Worm (Caenorhabditis elegans) whole organism, young adult: ENCODE results near the gene C37H5.5.
A peak's percentile ranks its signal among the peaks of the same experiment; 100 is the strongest.

ENCODE experiments used
- B0019.2 ChIP-seq: fragments of 200-800 bp; sonication (Bioruptor generic); conservative IDR thresholded peaks from 2 replicates; pipeline ENCODE4 v1.3.6; 2022; ENCODE audit warnings: missing genetic modification reagents, missing genetic modification characterization, missing compliant biosample characterization
- D2030.7 ChIP-seq: fragments of 200-800 bp; sonication (Bioruptor generic); IDR thresholded peaks from 2 replicates; pipeline ENCODE4 v1.3.6; 2022; ENCODE audit warnings: missing genetic modification reagents, missing genetic modification characterization, missing compliant biosample characterization
- F10E7.11 ChIP-seq: sonication (generic microtip); optimal IDR thresholded peaks from 2 replicates; lab custom pipeline; 2017; ENCODE audit warnings: mild to moderate bottlenecking, missing genetic modification characterization, moderate library complexity, missing compliant biosample characterization
- F23B12.7 ChIP-seq: sonication (generic microtip); optimal IDR thresholded peaks from 2 replicates; lab custom pipeline; 2017; ENCODE audit warnings: missing genetic modification characterization, mild to moderate bottlenecking, missing compliant biosample characterization, antibody characterized with exemption, moderate library complexity; ENCODE audit not compliant: insufficient read depth
- F33H1.4 ChIP-seq: fragments of 200-800 bp; sonication (Bioruptor generic); IDR thresholded peaks from 2 replicates; pipeline ENCODE4 v1.3.6; 2022; ENCODE audit warnings: missing genetic modification reagents, missing genetic modification characterization, missing compliant biosample characterization
- F52B5.7 ChIP-seq: sonication (generic microtip); optimal IDR thresholded peaks from 2 replicates; lab custom pipeline; 2016; ENCODE audit warnings: mild to moderate bottlenecking, missing genetic modification characterization, missing compliant biosample characterization
- K12H6.12 ChIP-seq: fragments of 200-800 bp; sonication (Bioruptor generic); optimal IDR thresholded peaks from 2 replicates; lab custom pipeline; 2018; ENCODE audit warnings: mild to moderate bottlenecking, missing genetic modification characterization, missing compliant biosample characterization
- Y56A3A.18 ChIP-seq: fragments of 200-800 bp; sonication (Bioruptor generic); IDR thresholded peaks from 2 replicates; pipeline ENCODE4 v1.3.6; 2022; ENCODE audit warnings: missing genetic modification reagents, missing genetic modification characterization, missing compliant biosample characterization
- Y67H2A.10 ChIP-seq: fragments of 200-800 bp; sonication (Bioruptor generic); conservative IDR thresholded peaks from 2 replicates; pipeline ENCODE4 v1.3.6; 2022; ENCODE audit warnings: missing genetic modification reagents, missing genetic modification characterization, missing compliant biosample characterization
- ZK185.1 ChIP-seq: sonication (generic microtip); optimal IDR thresholded peaks from 2 replicates; lab custom pipeline; 2016; ENCODE audit warnings: mild to moderate bottlenecking, missing genetic modification characterization, missing compliant biosample characterization; ENCODE audit not compliant: poor library complexity, severe bottlenecking
- akir-1 ChIP-seq: fragments of 200-800 bp; sonication (Bioruptor generic); optimal IDR thresholded peaks from 2 replicates; lab custom pipeline; 2018; ENCODE audit warnings: mild to moderate bottlenecking, missing genetic modification characterization, moderate library complexity, missing compliant biosample characterization
- aptf-2 ChIP-seq: fragments of 200-800 bp; sonication (Bioruptor generic); conservative IDR thresholded peaks from 2 replicates; pipeline ENCODE4 v1.3.6; 2022; ENCODE audit warnings: missing genetic modification reagents, missing genetic modification characterization, missing compliant biosample characterization
- attf-3 ChIP-seq: fragments of 200-800 bp; sonication (Bioruptor generic); conservative IDR thresholded peaks from 2 replicates; pipeline ENCODE4 v1.3.6; 2022; ENCODE audit warnings: missing genetic modification reagents, missing genetic modification characterization, missing compliant biosample characterization
- bed-2 ChIP-seq: fragments of 200-800 bp; sonication (Bioruptor generic); IDR thresholded peaks from 2 replicates; pipeline ENCODE4 v1.3.6; 2022; ENCODE audit warnings: missing genetic modification reagents, missing genetic modification characterization, missing compliant biosample characterization
- ccch-3 ChIP-seq: fragments of 200-800 bp; sonication (Bioruptor generic); optimal IDR thresholded peaks from 2 replicates; lab custom pipeline; 2018; ENCODE audit warnings: mild to moderate bottlenecking, missing genetic modification characterization, missing compliant biosample characterization
- ceh-27 ChIP-seq: fragments of 200-800 bp; sonication (Bioruptor generic); optimal IDR thresholded peaks from 2 replicates; lab custom pipeline; 2018; ENCODE audit warnings: mild to moderate bottlenecking, missing genetic modification characterization, moderate library complexity, missing compliant biosample characterization
- ceh-58 ChIP-seq: fragments of 200-800 bp; sonication (Bioruptor generic); IDR thresholded peaks from 2 replicates; pipeline ENCODE4 v1.3.6; 2022; ENCODE audit warnings: missing genetic modification characterization, missing compliant biosample characterization
- ceh-79 ChIP-seq: sonication (generic microtip); optimal IDR thresholded peaks from 2 replicates; lab custom pipeline; 2017; ENCODE audit warnings: mild to moderate bottlenecking, missing genetic modification characterization, missing compliant biosample characterization
- ceh-91 ChIP-seq: fragments of 200-800 bp; sonication (Bioruptor generic); IDR thresholded peaks from 2 replicates; pipeline ENCODE4 v1.3.6; 2022; ENCODE audit warnings: missing genetic modification reagents, missing genetic modification characterization, missing compliant biosample characterization
- chd-7 ChIP-seq: sonication (generic microtip); optimal IDR thresholded peaks from 2 replicates; lab custom pipeline; 2016; ENCODE audit warnings: mild to moderate bottlenecking, missing genetic modification characterization, moderate library complexity, missing compliant biosample characterization
- die-1 ChIP-seq: sonication (generic microtip); optimal IDR thresholded peaks from 2 replicates; lab custom pipeline; 2016; ENCODE audit warnings: missing genotype, mild to moderate bottlenecking, missing genetic modification characterization, missing compliant biosample characterization
- dox-1 ChIP-seq: fragments of 200-800 bp; sonication (Bioruptor generic); IDR thresholded peaks from 2 replicates; pipeline ENCODE4 v1.3.6; 2022; ENCODE audit warnings: missing genetic modification reagents, missing genetic modification characterization, missing compliant biosample characterization
- egl-18 ChIP-seq: fragments of 200-800 bp; sonication (Bioruptor generic); IDR thresholded peaks from 2 replicates; pipeline ENCODE4 v1.3.6; 2022; ENCODE audit warnings: missing genetic modification reagents, missing genetic modification characterization, missing compliant biosample characterization
- ets-4 ChIP-seq: fragments of 200-800 bp; sonication (Bioruptor generic); optimal IDR thresholded peaks from 2 replicates; lab custom pipeline; 2018; ENCODE audit warnings: mild to moderate bottlenecking, missing genetic modification characterization, missing compliant biosample characterization
- gei-17 ChIP-seq: fragments of 200-800 bp; sonication (Bioruptor generic); optimal IDR thresholded peaks from 2 replicates; lab custom pipeline; 2018; ENCODE audit warnings: mild to moderate bottlenecking, missing genetic modification characterization, missing compliant biosample characterization
- him-1 ChIP-seq: sonication (generic microtip); optimal IDR thresholded peaks from 2 replicates; lab custom pipeline; 2016; ENCODE audit warnings: missing genotype, missing genetic modification reagents, missing genetic modification characterization, missing compliant biosample characterization
- hlh-26 ChIP-seq: fragments of 200-800 bp; sonication (Bioruptor generic); conservative IDR thresholded peaks from 2 replicates; pipeline ENCODE4 v1.3.6; 2022; ENCODE audit warnings: missing genetic modification reagents, missing genetic modification characterization, missing compliant biosample characterization
- lin-26 ChIP-seq: fragments of 200-800 bp; sonication (Bioruptor generic); IDR thresholded peaks from 2 replicates; pipeline ENCODE4 v1.3.6; 2022; ENCODE audit warnings: missing genetic modification reagents, missing genetic modification characterization, missing compliant biosample characterization
- lsl-1 ChIP-seq: fragments of 200-800 bp; sonication (Bioruptor generic); optimal IDR thresholded peaks from 2 replicates; lab custom pipeline; 2018; ENCODE audit warnings: mild to moderate bottlenecking, missing genetic modification characterization, moderate library complexity, missing compliant biosample characterization
- madf-10 ChIP-seq: sonication (generic microtip); optimal IDR thresholded peaks from 2 replicates; lab custom pipeline; 2016; ENCODE audit warnings: mild to moderate bottlenecking, missing genetic modification characterization, missing compliant biosample characterization
- madf-3 ChIP-seq: fragments of 200-800 bp; sonication (Bioruptor generic); IDR thresholded peaks from 2 replicates; pipeline ENCODE4 v1.3.6; 2022; ENCODE audit warnings: missing genetic modification reagents, missing genetic modification characterization, missing compliant biosample characterization
- madf-8 ChIP-seq: fragments of 200-800 bp; sonication (Bioruptor generic); conservative IDR thresholded peaks from 2 replicates; pipeline ENCODE4 v1.3.6; 2022; ENCODE audit warnings: missing genetic modification reagents, missing genetic modification characterization, missing compliant biosample characterization
- mcd-1 ChIP-seq: fragments of 200-800 bp; sonication (Bioruptor generic); IDR thresholded peaks from 2 replicates; pipeline ENCODE4 v1.3.6; 2022; ENCODE audit warnings: missing genetic modification reagents, missing genetic modification characterization, missing compliant biosample characterization
- mel-28 ChIP-seq: sonication (generic microtip); optimal IDR thresholded peaks from 2 replicates; lab custom pipeline; 2016; ENCODE audit warnings: borderline replicate concordance, mild to moderate bottlenecking, missing genetic modification characterization, missing compliant biosample characterization
- nfya-2 ChIP-seq: fragments of 200-800 bp; sonication (Bioruptor generic); IDR thresholded peaks from 2 replicates; pipeline ENCODE4 v1.3.6; 2022; ENCODE audit warnings: missing genetic modification reagents, missing genetic modification characterization, missing compliant biosample characterization
- nhr-120 ChIP-seq: fragments of 200-800 bp; sonication (Bioruptor generic); IDR thresholded peaks from 2 replicates; pipeline ENCODE4 v1.3.6; 2022; ENCODE audit warnings: missing genetic modification characterization, missing compliant biosample characterization
- pbrm-1 ChIP-seq: fragments of 200-800 bp; sonication (Bioruptor generic); IDR thresholded peaks from 2 replicates; pipeline ENCODE4 v1.3.6; 2022; ENCODE audit warnings: missing genetic modification reagents, missing genetic modification characterization, missing compliant biosample characterization
- pha-4 ChIP-seq: fragments of 150-350 bp; sonication (generic microtip); optimal IDR thresholded peaks from 2 replicates; lab custom pipeline; 2014; ENCODE audit warnings: missing biosample characterization, missing genetic modification reagents, missing genetic modification characterization
- rcor-1 ChIP-seq: fragments of 200-800 bp; sonication (Bioruptor generic); IDR thresholded peaks from 2 replicates; pipeline ENCODE4 v1.3.6; 2022; ENCODE audit warnings: missing genetic modification reagents, missing genetic modification characterization, missing compliant biosample characterization
- repo-1 ChIP-seq: sonication (generic microtip); optimal IDR thresholded peaks from 2 replicates; lab custom pipeline; 2017; ENCODE audit warnings: mild to moderate bottlenecking, missing genetic modification characterization, missing compliant biosample characterization
- rpc-1 ChIP-seq, 2 experiments: fragments of 150-350 bp in 1 of 2; sonication (generic microtip) in 1 of 2; optimal IDR thresholded peaks; 2 replicates each; lab custom pipeline; 2014 to 2018; ENCODE audit warnings: missing biosample characterization in 1 of 2, missing genetic modification characterization in 1 of 2, missing genetic modification reagents in 1 of 2, missing genotype in 1 of 2
- snpc-1.1 ChIP-seq: sonication (generic microtip); optimal IDR thresholded peaks from 2 replicates; lab custom pipeline; 2017; ENCODE audit warnings: missing genetic modification characterization, mild to moderate bottlenecking, missing compliant biosample characterization, antibody characterized with exemption, moderate library complexity, missing genotype, missing genetic modification reagents; ENCODE audit not compliant: insufficient read depth
- sptf-2 ChIP-seq: fragments of 200-800 bp; sonication (Bioruptor generic); optimal IDR thresholded peaks from 2 replicates; lab custom pipeline; 2018; ENCODE audit warnings: mild to moderate bottlenecking, missing genetic modification characterization, missing compliant biosample characterization
- tbp1 ChIP-seq: fragments of 200-800 bp; sonication (Bioruptor generic); optimal IDR thresholded peaks from 2 replicates; lab custom pipeline; 2018; ENCODE audit warnings: mild to moderate bottlenecking, missing genetic modification characterization, missing compliant biosample characterization
- ztf-22 ChIP-seq: fragments of 200-800 bp; sonication (Bioruptor generic); optimal IDR thresholded peaks from 2 replicates; lab custom pipeline; 2018; ENCODE audit warnings: mild to moderate bottlenecking, missing genetic modification characterization, moderate library complexity, missing compliant biosample characterization
- ztf-25 ChIP-seq: fragments of 200-800 bp; sonication (Bioruptor generic); IDR thresholded peaks from 2 replicates; pipeline ENCODE4 v1.3.6; 2022; ENCODE audit warnings: missing genetic modification reagents, missing genetic modification characterization, missing compliant biosample characterization
- ztf-6 ChIP-seq: fragments of 200-800 bp; sonication (Bioruptor generic); IDR thresholded peaks from 2 replicates; pipeline ENCODE4 v1.3.6; 2022; ENCODE audit warnings: missing genetic modification reagents, missing genetic modification characterization, missing compliant biosample characterization

The C37H5.5 gene

DNA sequence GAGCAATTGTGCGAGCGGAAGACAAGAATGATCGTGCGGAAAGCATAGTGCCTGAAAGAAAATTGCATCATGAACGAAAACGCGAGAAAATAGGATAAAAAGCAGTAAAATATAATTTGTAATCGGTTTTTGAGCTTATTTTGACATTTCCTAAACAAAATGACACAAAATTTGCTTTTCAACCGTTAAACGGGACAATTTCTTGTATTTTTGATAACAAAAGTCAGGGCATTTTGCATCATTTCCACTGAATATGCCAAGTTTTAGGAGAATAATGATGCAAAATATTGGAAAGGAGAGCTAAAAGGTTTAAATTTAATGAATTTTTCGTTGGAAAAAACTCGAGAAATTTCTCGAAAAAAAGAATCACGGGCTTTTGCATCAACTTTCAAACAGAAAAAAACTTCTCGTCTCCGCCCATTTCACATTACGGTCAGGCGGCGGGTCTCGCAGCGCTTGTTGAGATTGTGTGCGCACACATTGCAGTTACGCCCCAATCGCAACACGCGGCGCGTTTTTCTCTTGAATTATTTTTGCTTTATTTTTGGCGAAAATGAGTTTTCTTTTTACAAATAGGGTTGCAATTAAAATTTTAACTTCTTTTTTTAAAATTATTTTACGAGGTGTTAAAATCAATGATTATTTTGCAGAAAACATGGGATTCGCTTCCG lies at the start of gene C37H5.5, which contains the start of gene hsp-6 (continued):
- TF ChIP-seq Y67H2A.10 (no peak), tbp1 (GFP tag; lab: Kevin White, UChicago) (peak; percentile 67), rpc-1 (optimal IDR thresholded peaks at IDR 0.05; lab: Kevin White, UChicago) (peak; percentile 43), rpc-1 (tag; optimal IDR thresholded peaks at IDR 0.05; lab: Kevin White, UChicago) (no peak), K12H6.12 (peak; percentile 22), bed-2 (GFP tag; lab: Robert Waterston, UW) (no peak), hlh-26 (GFP tag; lab: Robert Waterston, UW) (no peak), ceh-27 (peak; percentile 73), sptf-2 (GFP tag; lab: Kevin White, UChicago) (no peak), ets-4 (GFP tag; lab: Kevin White, UChicago) (no peak), mcd-1 (GFP tag; lab: Robert Waterston, UW) (peak; percentile 77), lsl-1 (GFP tag; lab: Kevin White, UChicago) (peak; percentile 91), ZK185.1 (tag; lab: Kevin White, UChicago) (peak; percentile 54), rcor-1 (GFP tag; lab: Robert Waterston, UW) (peak; percentile 78), F10E7.11 (no peak), F23B12.7 (peak; percentile 90), ceh-58 (GFP tag; lab: Robert Waterston, UW) (no peak), him-1 (tag; lab: Kevin White, UChicago) (no peak), F52B5.7 (no peak), ztf-22 (no peak), nhr-120 (GFP tag; lab: Robert Waterston, UW) (no peak), B0019.2 (GFP tag; lab: Robert Waterston, UW) (no peak), repo-1 (tag; lab: Kevin White, UChicago) (no peak), pbrm-1 (peak; percentile 85), F33H1.4 (GFP tag; lab: Robert Waterston, UW) (peak; percentile 96), nfya-2 (no peak), gei-17 (GFP tag; lab: Kevin White, UChicago) (no peak), snpc-1.1 (tag; lab: Kevin White, UChicago) (peak; percentile 45), akir-1 (no peak), dox-1 (GFP tag; lab: Robert Waterston, UW) (peak; percentile 84), ztf-25 (GFP tag; lab: Robert Waterston, UW) (no peak), egl-18 (GFP tag; lab: Robert Waterston, UW) (no peak), D2030.7 (GFP tag; lab: Robert Waterston, UW) (peak; percentile 72), mel-28 (tag; lab: Kevin White, UChicago) (no peak), attf-3 (GFP tag; lab: Robert Waterston, UW) (no peak), Y56A3A.18 (GFP tag; lab: Robert Waterston, UW) (no peak), lin-26 (GFP tag; lab: Robert Waterston, UW) (peak; percentile 64; the same call in 1 of the 2 replicates), madf-10 (tag; lab: Kevin White, UChicago) (peak; percentile 56), pha-4 (tag; lab: Kevin White, UChicago) (no peak), ccch-3 (GFP tag; lab: Kevin White, UChicago) (no peak), die-1 (no peak), chd-7 (tag; lab: Kevin White, UChicago) (no peak), madf-3 (GFP tag; lab: Robert Waterston, UW) (no peak), ztf-6 (GFP tag; lab: Robert Waterston, UW) (0 out of 2 replicates have a peak, but pooled peaks have one; percentile 30), aptf-2 (GFP tag; lab: Robert Waterston, UW) (no peak), ceh-79 (no peak), madf-8 (peak; percentile 75), ceh-91 (GFP tag; lab: Robert Waterston, UW) (peak; percentile 59; the same call in 1 of the 2 replicates)
